Fruit fly (Drosophila melanogaster) whole organism, embryonic: ENCODE results near the gene Sumo.
A peak's percentile ranks its signal among the peaks of the same experiment; 100 is the strongest.

Source experiments
- Aef1 ChIP-seq: fragments of 200-800 bp; sonication (Bioruptor generic); IDR thresholded peaks from 3 replicates; pipeline ENCODE4 v1.3.6; 2022; ENCODE audit warnings: missing biosample characterization, missing genetic modification characterization
- Awh ChIP-seq: fragments of 200-800 bp; sonication (Bioruptor generic); IDR thresholded peaks from 2 replicates; pipeline ENCODE4, ENCODE4 v1.3.6; 2022; ENCODE audit warnings: missing biosample characterization, missing genetic modification characterization
- Bgb ChIP-seq: fragments of 200-800 bp; sonication (Bioruptor generic); IDR thresholded peaks from 2 replicates; pipeline ENCODE4 v1.3.6; 2022; ENCODE audit warnings: missing biosample characterization, missing genetic modification characterization; ENCODE audit not compliant: partially characterized antibody
- Bteb2 ChIP-seq: fragments of 200-800 bp; sonication (Bioruptor generic); optimal IDR thresholded peaks from 2 replicates; lab custom pipeline; 2016; ENCODE audit warnings: missing biosample characterization, missing genetic modification characterization
- CG10274 ChIP-seq: fragments of 200-800 bp; sonication (Bioruptor generic); optimal IDR thresholded peaks from 3 replicates; lab custom pipeline; 2017; ENCODE audit warnings: missing biosample characterization, mild to moderate bottlenecking, missing genetic modification characterization
- CG10431 ChIP-seq: fragments of 200-800 bp; sonication (Bioruptor generic); optimal IDR thresholded peaks from 3 replicates; lab custom pipeline; 2018; ENCODE audit warnings: missing biosample characterization, mild to moderate bottlenecking, missing genetic modification characterization
- CG10654 ChIP-seq: fragments of 200-800 bp; sonication (Bioruptor generic); optimal IDR thresholded peaks from 2 replicates; lab custom pipeline; 2016; ENCODE audit warnings: missing biosample characterization, missing genetic modification characterization
- CG11456 ChIP-seq: fragments of 200-800 bp; sonication (Bioruptor generic); IDR thresholded peaks from 3 replicates; pipeline ENCODE4 v1.3.6; 2022; ENCODE audit warnings: missing biosample characterization, missing genetic modification characterization
- CG1233 ChIP-seq: fragments of 200-800 bp; sonication (Bioruptor generic); optimal IDR thresholded peaks from 4 replicates; lab custom pipeline; 2018; ENCODE audit warnings: missing biosample characterization, mild to moderate bottlenecking, missing genetic modification characterization
- CG12744 ChIP-seq: fragments of 200-800 bp; sonication (Bioruptor generic); optimal IDR thresholded peaks from 2 replicates; lab custom pipeline; 2016; ENCODE audit warnings: missing biosample characterization, missing genetic modification characterization
- CG17359 ChIP-seq: fragments of 200-800 bp; sonication (Bioruptor generic); optimal IDR thresholded peaks from 3 replicates; lab custom pipeline; 2018; ENCODE audit warnings: missing biosample characterization, mild to moderate bottlenecking, missing genetic modification characterization, moderate library complexity
- CG17612 ChIP-seq: fragments of 200-800 bp; sonication (Bioruptor generic); IDR thresholded peaks from 2 replicates; pipeline ENCODE4 v1.3.6; 2022; ENCODE audit warnings: missing biosample characterization, missing genetic modification characterization
- CG17802 ChIP-seq: fragments of 200-800 bp; sonication (Bioruptor generic); optimal IDR thresholded peaks from 2 replicates; lab custom pipeline; 2018; ENCODE audit warnings: missing biosample characterization, mild to moderate bottlenecking, missing genetic modification characterization, moderate library complexity
- CG17829 ChIP-seq: fragments of 200-800 bp; optimal IDR thresholded peaks from 2 replicates; lab custom pipeline; 2019; ENCODE audit warnings: missing biosample characterization, mild to moderate bottlenecking, missing genetic modification characterization, moderate library complexity
- CG18262 ChIP-seq: fragments of 200-800 bp; optimal IDR thresholded peaks from 3 replicates; lab custom pipeline; 2019; ENCODE audit warnings: missing biosample characterization, mild to moderate bottlenecking, missing genetic modification characterization, moderate library complexity
- CG18476 ChIP-seq: fragments of 200-800 bp; sonication (Bioruptor generic); optimal IDR thresholded peaks from 2 replicates; lab custom pipeline; 2016; ENCODE audit warnings: missing biosample characterization, mild to moderate bottlenecking, missing genetic modification characterization
- CG3065 ChIP-seq: fragments of 200-800 bp; sonication (Bioruptor generic); optimal IDR thresholded peaks from 2 replicates; lab custom pipeline; 2016; ENCODE audit warnings: missing biosample characterization, missing genetic modification characterization
- CG31441 ChIP-seq: fragments of 200-800 bp; sonication (Bioruptor generic); IDR thresholded peaks from 2 replicates; pipeline ENCODE4 v1.3.6; 2022; ENCODE audit warnings: missing biosample characterization, missing genetic modification characterization
- CG32767 ChIP-seq: fragments of 200-800 bp; sonication (Bioruptor generic); IDR thresholded peaks from 2 replicates; pipeline ENCODE4 v1.3.6; 2022; ENCODE audit warnings: missing biosample characterization, missing genetic modification characterization
- CG32772 ChIP-seq: fragments of 200-800 bp; sonication (Bioruptor generic); IDR thresholded peaks from 2 replicates; pipeline ENCODE4 v1.3.6; 2022; ENCODE audit warnings: missing biosample characterization, missing genetic modification characterization
- CG3726 ChIP-seq: fragments of 200-800 bp; sonication (Bioruptor generic); IDR thresholded peaks from 3 replicates; pipeline ENCODE4, ENCODE4 v1.3.6; 2022; ENCODE audit warnings: missing biosample characterization, missing genetic modification characterization
- CG4328 ChIP-seq: fragments of 200-800 bp; sonication (Bioruptor generic); optimal IDR thresholded peaks from 3 replicates; lab custom pipeline; 2017; ENCODE audit warnings: missing biosample characterization, missing genetic modification reagents, missing genetic modification characterization
- CG4404 ChIP-seq: fragments of 200-800 bp; sonication (Bioruptor generic); IDR thresholded peaks from 2 replicates; pipeline ENCODE4 v1.3.6; 2022; ENCODE audit warnings: missing biosample characterization, missing genetic modification characterization
- CG5245 ChIP-seq: fragments of 200-800 bp; sonication (Bioruptor generic); optimal IDR thresholded peaks from 3 replicates; lab custom pipeline; 2016; ENCODE audit warnings: missing biosample characterization, missing genetic modification characterization
- CG6254 ChIP-seq: fragments of 200-800 bp; sonication (Bioruptor generic); optimal IDR thresholded peaks from 3 replicates; lab custom pipeline; 2017; ENCODE audit warnings: mild to moderate bottlenecking, missing biosample characterization, missing genetic modification reagents, missing genetic modification characterization
- CG6813 ChIP-seq: fragments of 200-800 bp; sonication (Bioruptor generic); optimal IDR thresholded peaks from 2 replicates; lab custom pipeline; 2017; ENCODE audit warnings: missing biosample characterization, missing genetic modification characterization, mild to moderate bottlenecking, moderate library complexity, missing genetic modification reagents
- CG7928 ChIP-seq: fragments of 200-800 bp; sonication (Bioruptor generic); optimal IDR thresholded peaks from 2 replicates; lab custom pipeline; 2017; ENCODE audit warnings: missing biosample characterization, mild to moderate bottlenecking, missing genetic modification characterization
- Deaf1 ChIP-seq: fragments of 200-800 bp; optimal IDR thresholded peaks from 3 replicates; lab custom pipeline; 2019; ENCODE audit warnings: missing biosample characterization, mild to moderate bottlenecking, missing genetic modification characterization, moderate library complexity
- Doc2 ChIP-seq: fragments of 200-800 bp; sonication (Bioruptor generic); IDR thresholded peaks from 2 replicates; pipeline ENCODE4 v1.3.6; 2022; ENCODE audit warnings: missing biosample characterization, missing genetic modification characterization
- Gsc ChIP-seq: fragments of 200-800 bp; sonication (Bioruptor generic); IDR thresholded peaks from 2 replicates; pipeline ENCODE4 v1.3.6; 2022; ENCODE audit warnings: missing biosample characterization, missing genetic modification characterization
- HmgZ ChIP-seq: fragments of 200-800 bp; sonication (Bioruptor generic); optimal IDR thresholded peaks from 2 replicates; lab custom pipeline; 2018; ENCODE audit warnings: missing biosample characterization, mild to moderate bottlenecking, missing genetic modification characterization
- Hr39 ChIP-seq: fragments of >200 bp; optimal IDR thresholded peaks from 2 replicates; lab custom pipeline; 2017
- Jarid2 ChIP-seq: fragments of 200-800 bp; sonication (Bioruptor generic); optimal IDR thresholded peaks from 3 replicates; lab custom pipeline; 2017; ENCODE audit warnings: mild to moderate bottlenecking, missing biosample characterization, missing genetic modification reagents, missing genetic modification characterization
- Mad ChIP-seq: fragments of 200-800 bp; sonication (Bioruptor generic); optimal IDR thresholded peaks from 2 replicates; lab custom pipeline; 2016; ENCODE audit warnings: missing biosample characterization, missing genetic modification characterization
- NK7.1 ChIP-seq: fragments of 200-800 bp; sonication (Bioruptor generic); optimal IDR thresholded peaks from 3 replicates; lab custom pipeline; 2016; ENCODE audit warnings: missing biosample characterization, missing genetic modification characterization
- Neu2 ChIP-seq: fragments of 200-800 bp; sonication (Bioruptor generic); optimal IDR thresholded peaks from 3 replicates; lab custom pipeline; 2016; ENCODE audit warnings: missing biosample characterization, missing genetic modification characterization, borderline replicate concordance
- Oaz ChIP-seq: fragments of 200-800 bp; sonication (Bioruptor generic); IDR thresholded peaks from 2 replicates; pipeline ENCODE4 v1.3.6; 2022; ENCODE audit warnings: missing biosample characterization, missing genetic modification characterization
- corto ChIP-seq: fragments of 200-800 bp; sonication (Bioruptor generic); optimal IDR thresholded peaks from 2 replicates; lab custom pipeline; 2016; ENCODE audit warnings: missing biosample characterization, mild to moderate bottlenecking, missing genetic modification characterization, moderate library complexity
- crc ChIP-seq: fragments of 200-800 bp; sonication (Bioruptor generic); optimal IDR thresholded peaks from 2 replicates; lab custom pipeline; 2016; ENCODE audit warnings: missing biosample characterization, missing genetic modification characterization
- dmrt11E ChIP-seq: fragments of 200-800 bp; sonication (Bioruptor generic); optimal IDR thresholded peaks from 3 replicates; lab custom pipeline; 2018; ENCODE audit warnings: missing biosample characterization, mild to moderate bottlenecking, missing genetic modification characterization, moderate library complexity
- dysf ChIP-seq: fragments of 200-800 bp; sonication (Bioruptor generic); IDR thresholded peaks from 3 replicates; pipeline ENCODE4 v1.3.6; 2022; ENCODE audit warnings: missing biosample characterization, missing genetic modification characterization
- esg ChIP-seq: fragments of 200-800 bp; sonication (Bioruptor generic); conservative IDR thresholded peaks from 2 replicates; pipeline ENCODE4 v1.3.6; 2022; ENCODE audit warnings: missing biosample characterization, missing genetic modification characterization
- eve ChIP-seq, 2 experiments: fragments of >200 bp; optimal IDR thresholded peaks; 2 replicates each; lab custom pipeline; 2017; ENCODE audit warnings: missing biosample characterization in 2 of 2, missing genetic modification characterization in 2 of 2
- ftz-f1 ChIP-seq: fragments of 200-800 bp; sonication (Bioruptor generic); optimal IDR thresholded peaks from 2 replicates; lab custom pipeline; 2016; ENCODE audit warnings: missing biosample characterization, missing genetic modification characterization
- jigr1 ChIP-seq: fragments of 200-800 bp; sonication (Bioruptor generic); IDR thresholded peaks from 3 replicates; pipeline ENCODE4 v1.3.6; 2022; ENCODE audit warnings: missing biosample characterization, missing genetic modification characterization
- luna ChIP-seq: fragments of 200-800 bp; sonication (Bioruptor generic); optimal IDR thresholded peaks from 2 replicates; lab custom pipeline; 2016; ENCODE audit warnings: missing biosample characterization, missing genetic modification characterization
- otp ChIP-seq: fragments of 200-800 bp; sonication (Bioruptor generic); IDR thresholded peaks from 3 replicates; pipeline ENCODE4, ENCODE4 v1.3.6; 2022; ENCODE audit warnings: missing biosample characterization, missing genetic modification characterization
- run ChIP-seq: fragments of 200-800 bp; sonication (Bioruptor generic); optimal IDR thresholded peaks from 3 replicates; lab custom pipeline; 2018; ENCODE audit warnings: missing biosample characterization, mild to moderate bottlenecking, missing genetic modification characterization
- sens ChIP-seq: fragments of 200-800 bp; sonication (Bioruptor generic); peaks from one replicate; lab custom pipeline; 2016; ENCODE audit warnings: missing biosample characterization, missing genetic modification characterization
- sim ChIP-seq: fragments of 200-800 bp; sonication (Bioruptor generic); IDR thresholded peaks from 2 replicates; pipeline ENCODE4 v1.3.6; 2022; ENCODE audit warnings: missing biosample characterization, missing genetic modification characterization
- sr ChIP-seq: fragments of 200-800 bp; sonication (Bioruptor generic); IDR thresholded peaks from 3 replicates; pipeline ENCODE4 v1.3.6; 2022; ENCODE audit warnings: missing biosample characterization, missing genetic modification characterization
- stwl ChIP-seq: fragments of 200-800 bp; sonication (Bioruptor generic); optimal IDR thresholded peaks from 3 replicates; lab custom pipeline; 2018; ENCODE audit warnings: missing biosample characterization, mild to moderate bottlenecking, missing genetic modification characterization, moderate library complexity
- vfl ChIP-seq: fragments of 200-800 bp; sonication (Bioruptor generic); optimal IDR thresholded peaks from 2 replicates; lab custom pipeline; 2016; ENCODE audit warnings: missing biosample characterization, missing genetic modification characterization

Gene Sumo

DNA sequence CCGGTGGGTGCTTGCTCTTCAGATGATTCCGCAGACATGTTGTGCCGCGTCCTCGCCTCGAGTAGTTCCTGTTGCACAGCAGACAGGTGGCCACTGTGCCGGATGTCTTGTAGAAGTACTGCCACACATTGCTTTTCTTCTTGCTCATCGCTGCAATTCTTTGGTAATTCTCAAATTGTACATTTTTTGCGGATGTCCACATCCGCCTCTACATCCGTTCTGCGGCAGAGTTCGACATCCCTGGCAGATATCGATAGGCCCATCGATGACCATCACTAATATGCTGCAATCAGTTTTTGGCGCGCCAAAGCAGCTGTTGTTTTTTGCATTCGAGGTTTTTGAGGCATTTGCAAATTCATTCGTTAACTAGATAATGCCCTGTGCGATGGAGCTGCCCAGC, 10.7 kb downstream of the Sumo start, which contains the start of the genes CG13775 and CG3430 (continued):
- TF ChIP-seq sr (GFP tag; lab: Robert Waterston, UW): no peak
- no peak for TF ChIP-seq CG18476 (GFP tag; lab: Kevin White, UChicago)
- TF ChIP-seq stwl (tag; lab: Kevin White, UChicago): peak; percentile 39
- no peak for TF ChIP-seq CG12744 (GFP tag; lab: Kevin White, UChicago)
- no peak for TF ChIP-seq CG3726 (GFP tag; lab: Robert Waterston, UW)
- no peak for TF ChIP-seq jigr1 (GFP tag; lab: Robert Waterston, UW)
- no peak for TF ChIP-seq CG6254 (GFP tag; lab: Kevin White, UChicago)
- TF ChIP-seq CG10274 (GFP tag; lab: Kevin White, UChicago): no peak
- no peak for TF ChIP-seq CG4328
- TF ChIP-seq Mad (GFP tag; lab: Kevin White, UChicago): no peak
- TF ChIP-seq Doc2 (GFP tag; lab: Robert Waterston, UW): no peak
- TF ChIP-seq CG17359: no peak
- TF ChIP-seq CG10654: no peak
- no peak for TF ChIP-seq eve (GFP tag; optimal IDR thresholded peaks at IDR 0.05; lab: Kevin White, UChicago)
- TF ChIP-seq luna: no peak
- no peak for TF ChIP-seq NK7.1 (GFP tag; lab: Kevin White, UChicago)
- TF ChIP-seq CG11456: peak; percentile 58; the same call in 2 of the 3 replicates
- TF ChIP-seq CG7928 (GFP tag; lab: Kevin White, UChicago): peak; percentile 89
- no peak for TF ChIP-seq CG17802 (tag; lab: Kevin White, UChicago)
- TF ChIP-seq Jarid2 (GFP tag; lab: Kevin White, UChicago): no peak
- 0 out of 2 replicates have a peak, but pooled peaks have one; percentile 6 for TF ChIP-seq CG32772 (GFP tag; lab: Robert Waterston, UW)
- TF ChIP-seq dysf (GFP tag; lab: Robert Waterston, UW): peak; percentile 40; the same call in 1 of the 3 replicates
- TF ChIP-seq ftz-f1: peak; percentile 0
- no peak for TF ChIP-seq CG18262 (tag; lab: Kevin White, UChicago)
- TF ChIP-seq Awh: no peak
- no peak for TF ChIP-seq CG17612 (GFP tag; lab: Robert Waterston, UW)
- peak; percentile 72 for TF ChIP-seq HmgZ (tag; lab: Kevin White, UChicago)
- TF ChIP-seq CG6813 (GFP tag; lab: Kevin White, UChicago): no peak
- no peak for TF ChIP-seq Neu2 (GFP tag; lab: Kevin White, UChicago)
- TF ChIP-seq Hr39 (lab: Kevin White, UChicago): no peak
- TF ChIP-seq sim (GFP tag; lab: Robert Waterston, UW): no peak
- TF ChIP-seq Aef1: no peak
- no peak for TF ChIP-seq Oaz
- no peak for TF ChIP-seq dmrt11E (tag; lab: Kevin White, UChicago)
- no peak for TF ChIP-seq otp (GFP tag; lab: Robert Waterston, UW)
- TF ChIP-seq CG3065 (GFP tag; lab: Kevin White, UChicago): no peak
- no peak for TF ChIP-seq CG10431 (GFP tag; lab: Kevin White, UChicago)
- TF ChIP-seq esg: no peak
- no peak for TF ChIP-seq CG32767 (GFP tag; lab: Robert Waterston, UW)
- peak; percentile 77 for TF ChIP-seq Bgb (GFP tag; lab: Robert Waterston, UW)
- no peak for TF ChIP-seq CG5245 (GFP tag; lab: Kevin White, UChicago)
- peak; percentile 86 for TF ChIP-seq sens (GFP tag; lab: Kevin White, UChicago)
- TF ChIP-seq corto: no peak
- no peak for TF ChIP-seq crc (GFP tag; lab: Kevin White, UChicago)
- TF ChIP-seq vfl: peak; percentile 7
- peak; percentile 1 for TF ChIP-seq CG1233 (GFP tag; lab: Kevin White, UChicago)
- no peak for TF ChIP-seq Deaf1 (tag; lab: Kevin White, UChicago)
- TF ChIP-seq Gsc (GFP tag; lab: Robert Waterston, UW): no peak
- TF ChIP-seq CG4404 (GFP tag; lab: Robert Waterston, UW): no peak
- no peak for TF ChIP-seq CG31441 (GFP tag; lab: Robert Waterston, UW)
- TF ChIP-seq Bteb2 (GFP tag; lab: Kevin White, UChicago): no peak
- TF ChIP-seq CG17829 (tag; lab: Kevin White, UChicago): peak; percentile 42
- no peak for TF ChIP-seq run (tag; lab: Kevin White, UChicago)
